Fruit fly (Drosophila melanogaster): ENCODE data around the gene Ccp84Aa.
A peak's percentile ranks its signal among the peaks of the same experiment; 100 is the strongest.

Gene Ccp84Aa

dm6 chr3R:6674548-6674947, 29.3 kb upstream of the Ccp84Aa start (continued):
- TF ChIP-seq Lpt (GFP tag; optimal IDR thresholded peaks at IDR 0.05) (no peak), CG15336 (GFP tag; IDR thresholded peaks at IDR 0.05) (no peak), CG31627 (GFP tag; optimal IDR thresholded peaks at IDR 0.05) (peak; percentile 21), CG7368 (GFP tag; optimal IDR thresholded peaks at IDR 0.05) (no peak), Gug (GFP tag; IDR thresholded peaks at IDR 0.05) (no peak), CG10669 (GFP tag; optimal IDR thresholded peaks at IDR 0.05) (peak; percentile 39), Hr38 (GFP tag; optimal IDR thresholded peaks at IDR 0.05) (no peak), dsx (GFP tag; optimal IDR thresholded peaks at IDR 0.05; ENCODE audit: poor library complexity, severe bottlenecking) (no peak), spab (GFP tag; optimal IDR thresholded peaks at IDR 0.05) (peak; percentile 5), Sox15 (GFP tag; optimal IDR thresholded peaks at IDR 0.05) (no peak), Hr4 (GFP tag; optimal IDR thresholded peaks at IDR 0.05) (no peak), CG8119 (GFP tag; IDR thresholded peaks at IDR 0.05) (no peak), esn (GFP tag; optimal IDR thresholded peaks at IDR 0.05) (peak; percentile 16), CG8632 (GFP tag; optimal IDR thresholded peaks at IDR 0.05) (peak; percentile 7), CG11762 (GFP tag; optimal IDR thresholded peaks at IDR 0.05; ENCODE audit: insufficient read depth) (no peak), lz (GFP tag; optimal IDR thresholded peaks at IDR 0.05) (no peak), Hr39 (GFP tag; optimal IDR thresholded peaks at IDR 0.05) (peak; percentile 26), Eip93F (GFP tag; optimal IDR thresholded peaks at IDR 0.05) (no peak), CG6808 (GFP tag; optimal IDR thresholded peaks at IDR 0.05) (peak; percentile 30), svp (GFP tag) (no peak), CG4318 (GFP tag; optimal IDR thresholded peaks at IDR 0.05) (no peak), dac (GFP tag; optimal IDR thresholded peaks at IDR 0.05) (no peak), Eip78C (GFP tag) (peak; percentile 70), Sox14 (GFP tag; optimal IDR thresholded peaks at IDR 0.05) (peak; percentile 9), cyc (GFP tag; optimal IDR thresholded peaks at IDR 0.05) (peak; percentile 43)

DNA sequence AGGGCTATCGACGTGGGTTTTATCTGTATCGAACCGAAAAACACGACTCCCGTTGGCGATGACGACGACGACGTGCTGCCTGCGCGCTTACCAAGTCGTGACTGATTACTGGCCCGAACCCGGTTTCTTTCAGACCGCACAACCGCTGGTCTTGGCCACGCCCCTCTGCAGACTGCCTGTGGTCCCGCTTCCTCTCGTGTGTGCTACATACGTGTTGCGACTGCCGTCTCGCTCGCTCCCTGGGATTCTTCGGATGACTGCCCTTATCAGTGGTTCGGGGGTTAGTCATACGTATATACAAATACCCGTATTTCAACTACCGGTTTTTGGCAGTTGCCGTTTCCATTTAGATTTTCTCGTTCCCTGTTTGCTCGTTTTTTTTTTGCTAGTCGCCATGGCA, 25.4 kb upstream of the Ccp84Aa start, which contains the start of gene lab:
Gene lab (minus strand): TSS at position 111 of the 400 bp plus-strand sequence.
- TF ChIP-seq fkh (GFP tag; optimal IDR thresholded peaks at IDR 0.05), result peak; percentile 47
- TF ChIP-seq CG6276 (GFP tag; optimal IDR thresholded peaks at IDR 0.05), result no peak

DNA sequence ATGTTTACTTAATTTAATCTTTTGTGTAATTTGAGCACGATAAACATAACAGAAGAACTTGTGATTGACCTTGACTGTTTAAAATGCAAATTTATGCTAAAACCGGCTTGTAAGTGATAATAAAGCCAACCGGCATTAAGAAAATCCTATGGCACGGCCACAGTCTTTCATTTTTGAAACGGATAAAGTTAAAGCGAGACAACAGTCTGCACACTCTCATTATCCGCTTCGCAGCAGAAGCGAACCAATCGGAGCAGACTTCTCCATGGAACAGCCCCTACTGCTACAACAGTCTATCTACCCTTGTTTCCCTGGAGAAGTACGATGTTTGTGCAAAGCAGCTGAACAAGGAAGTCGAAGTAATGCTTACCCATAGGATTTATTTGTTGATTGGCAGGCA, 20.7 kb upstream of the Ccp84Aa start:
- no peak for TF ChIP-seq CG9139 (GFP tag; optimal IDR thresholded peaks at IDR 0.05)

- TF ChIP-seq Blimp-1 (GFP tag; optimal IDR thresholded peaks at IDR 0.05) (peak; percentile 69), fd85E (GFP tag; optimal IDR thresholded peaks at IDR 0.05) (no peak), CG31627 (GFP tag; optimal IDR thresholded peaks at IDR 0.05) (no peak)
Observed at dm6 chr3R:6683671-6684070, 20.2 kb upstream of the Ccp84Aa start.

- TF ChIP-seq Eip75B (GFP tag; optimal IDR thresholded peaks at IDR 0.05) (no peak), spab (GFP tag; optimal IDR thresholded peaks at IDR 0.05) (no peak)
Observed at dm6 chr3R:6684145-6684544, 19.7 kb upstream of the Ccp84Aa start, which contains the start of gene Edg84A. Gene Edg84A (plus strand): TSS chr3R:6684445.

DNA sequence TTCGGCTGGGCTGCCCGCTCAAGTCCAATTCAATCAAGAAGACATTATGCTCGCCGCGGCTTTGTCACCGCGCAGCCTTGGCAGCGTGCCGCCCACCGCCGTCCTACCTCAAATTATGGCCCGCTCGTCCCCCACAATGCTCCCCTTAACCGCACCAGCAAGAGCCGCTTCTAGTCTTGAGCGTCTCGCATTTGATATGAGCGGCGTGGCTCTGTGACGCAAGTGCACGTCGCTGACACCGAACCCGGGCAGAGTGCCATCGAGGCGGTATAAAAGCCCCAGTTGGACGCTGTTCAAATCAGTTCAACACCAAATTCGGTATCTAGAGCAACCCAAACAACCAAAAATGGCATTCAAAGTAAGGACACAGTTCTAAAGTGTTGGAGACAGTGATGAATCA, 17.5 kb upstream of the Ccp84Aa start, which contains the start of gene Ccp84Ag:
Gene Ccp84Ag (plus strand): TSS at position 301 of the 400 bp plus-strand sequence.
- TF ChIP-seq fd59A (GFP tag; optimal IDR thresholded peaks at IDR 0.05), result no peak
- no peak for TF ChIP-seq Gug (GFP tag; IDR thresholded peaks at IDR 0.05)
- TF ChIP-seq CG11294 (GFP tag; IDR thresholded peaks at IDR 0.05), result no peak
- no peak for TF ChIP-seq Eip75B (GFP tag; optimal IDR thresholded peaks at IDR 0.05)
- TF ChIP-seq Smox (GFP tag; optimal IDR thresholded peaks at IDR 0.05), result no peak
- TF ChIP-seq pdm3 (GFP tag; optimal IDR thresholded peaks at IDR 0.05), result no peak
- no peak for TF ChIP-seq dsx (GFP tag; optimal IDR thresholded peaks at IDR 0.05; ENCODE audit: poor library complexity, severe bottlenecking)
- no peak for TF ChIP-seq Eip93F (GFP tag; optimal IDR thresholded peaks at IDR 0.05)
- no peak for TF ChIP-seq eg (GFP tag; IDR thresholded peaks at IDR 0.05)
- TF ChIP-seq CG7368 (GFP tag; optimal IDR thresholded peaks at IDR 0.05), result no peak

Measured in whole organism, prepupa.